Fruit fly (Drosophila melanogaster) whole organism, embryonic: ENCODE data around the gene nmdyn-D7.

Experiments
- Antp ChIP-seq: fragments of 200-800 bp; sonication (Bioruptor generic); optimal IDR thresholded peaks from 3 replicates; lab custom pipeline; 2016; ENCODE audit warnings: missing biosample characterization, missing genetic modification characterization
- Awh ChIP-seq: fragments of 200-800 bp; sonication (Bioruptor generic); IDR thresholded peaks from 2 replicates; pipeline ENCODE4, ENCODE4 v1.3.6; 2022; ENCODE audit warnings: missing biosample characterization, missing genetic modification characterization
- CG10321 ChIP-seq: fragments of 200-800 bp; sonication (Bioruptor generic); IDR thresholded peaks from 2 replicates; pipeline ENCODE4 v1.3.6; 2022; ENCODE audit warnings: missing biosample characterization, missing genetic modification characterization
- CG10654 ChIP-seq: fragments of 200-800 bp; sonication (Bioruptor generic); optimal IDR thresholded peaks from 2 replicates; lab custom pipeline; 2016; ENCODE audit warnings: missing biosample characterization, missing genetic modification characterization
- CG12071 ChIP-seq: fragments of 200-800 bp; sonication (Bioruptor generic); optimal IDR thresholded peaks from 3 replicates; lab custom pipeline; 2018; ENCODE audit warnings: missing biosample characterization, mild to moderate bottlenecking, missing genetic modification characterization
- CG14014 ChIP-seq: fragments of 200-800 bp; sonication (Bioruptor generic); IDR thresholded peaks from 2 replicates; pipeline ENCODE4 v1.3.6; 2022; ENCODE audit warnings: missing biosample characterization, missing genetic modification characterization
- CG14050 ChIP-seq: fragments of 200-800 bp; sonication (Bioruptor generic); IDR thresholded peaks from 3 replicates; pipeline ENCODE4 v1.3.6; 2022; ENCODE audit warnings: missing biosample characterization, missing genetic modification characterization
- CG14667 ChIP-seq: fragments of 200-800 bp; sonication (Bioruptor generic); IDR thresholded peaks from 2 replicates; pipeline ENCODE4 v1.3.6; 2022; ENCODE audit warnings: missing biosample characterization, missing genetic modification characterization
- CG17361 ChIP-seq: fragments of 200-800 bp; sonication (Bioruptor generic); IDR thresholded peaks from 3 replicates; pipeline ENCODE4 v1.3.6; 2022; ENCODE audit warnings: missing biosample characterization, missing genetic modification characterization
- CG2120 ChIP-seq: fragments of 200-800 bp; sonication (Bioruptor generic); optimal IDR thresholded peaks from 3 replicates; lab custom pipeline; 2016; ENCODE audit warnings: missing biosample characterization, missing genetic modification characterization
- CG31441 ChIP-seq: fragments of 200-800 bp; sonication (Bioruptor generic); IDR thresholded peaks from 2 replicates; pipeline ENCODE4 v1.3.6; 2022; ENCODE audit warnings: missing biosample characterization, missing genetic modification characterization
- CG3847 ChIP-seq: fragments of 200-800 bp; sonication (Bioruptor generic); IDR thresholded peaks from 2 replicates; pipeline ENCODE4 v1.3.6; 2022; ENCODE audit warnings: missing biosample characterization, missing genetic modification characterization
- CG42726 ChIP-seq: fragments of 200-800 bp; sonication (Bioruptor generic); IDR thresholded peaks from 2 replicates; pipeline ENCODE4 v1.3.6; 2022; ENCODE audit warnings: missing biosample characterization, missing genetic modification characterization; ENCODE audit not compliant: partially characterized antibody
- CG4730 ChIP-seq: fragments of 200-800 bp; sonication (Bioruptor generic); IDR thresholded peaks from 2 replicates; pipeline ENCODE4 v1.3.6; 2022; ENCODE audit warnings: missing biosample characterization, missing genetic modification characterization
- CG5245 ChIP-seq: fragments of 200-800 bp; sonication (Bioruptor generic); optimal IDR thresholded peaks from 3 replicates; lab custom pipeline; 2016; ENCODE audit warnings: missing biosample characterization, missing genetic modification characterization
- CG7357 ChIP-seq: fragments of 200-800 bp; sonication (Bioruptor generic); IDR thresholded peaks from 3 replicates; pipeline ENCODE4 v1.3.6; 2022; ENCODE audit warnings: missing biosample characterization, missing genetic modification characterization
- CG7786 ChIP-seq: fragments of 200-800 bp; sonication (Bioruptor generic); optimal IDR thresholded peaks from 2 replicates; lab custom pipeline; 2016; ENCODE audit warnings: missing biosample characterization, missing genetic modification characterization
- CG7928 ChIP-seq: fragments of 200-800 bp; sonication (Bioruptor generic); optimal IDR thresholded peaks from 2 replicates; lab custom pipeline; 2017; ENCODE audit warnings: missing biosample characterization, mild to moderate bottlenecking, missing genetic modification characterization
- CG7987 ChIP-seq: fragments of 200-800 bp; sonication (Bioruptor generic); optimal IDR thresholded peaks from 2 replicates; lab custom pipeline; 2018; ENCODE audit warnings: missing biosample characterization, mild to moderate bottlenecking, missing genetic modification characterization, moderate library complexity
- CG8765 ChIP-seq: fragments of 200-800 bp; sonication (Bioruptor generic); IDR thresholded peaks from 2 replicates; pipeline ENCODE4 v1.3.6; 2022; ENCODE audit warnings: missing biosample characterization, missing genetic modification characterization
- CG9932 ChIP-seq: fragments of 200-800 bp; sonication (Bioruptor generic); IDR thresholded peaks from 2 replicates; pipeline ENCODE4 v1.3.6; 2022; ENCODE audit warnings: missing biosample characterization, missing genetic modification characterization
- D19B ChIP-seq: fragments of 200-800 bp; sonication (Bioruptor generic); optimal IDR thresholded peaks from 2 replicates; lab custom pipeline; 2017; ENCODE audit warnings: missing biosample characterization, mild to moderate bottlenecking, missing genetic modification characterization
- Dip3 ChIP-seq: fragments of 200-800 bp; sonication (Bioruptor generic); optimal IDR thresholded peaks from 3 replicates; lab custom pipeline; 2016; ENCODE audit warnings: missing biosample characterization, missing genetic modification characterization
- Drgx ChIP-seq: fragments of 200-800 bp; sonication (Bioruptor generic); IDR thresholded peaks from 2 replicates; pipeline ENCODE4 v1.3.6; 2022; ENCODE audit warnings: missing biosample characterization, missing genetic modification characterization
- E2f1 ChIP-seq: fragments of 200-800 bp; sonication (Bioruptor generic); IDR thresholded peaks from 2 replicates; pipeline ENCODE4 v1.3.6; 2022; ENCODE audit warnings: missing biosample characterization, missing genetic modification characterization
- Elba2 ChIP-seq: fragments of 200-800 bp; sonication (Bioruptor generic); optimal IDR thresholded peaks from 3 replicates; lab custom pipeline; 2016; ENCODE audit warnings: missing biosample characterization, missing genetic modification characterization
- Hey ChIP-seq: fragments of 200-800 bp; sonication (Bioruptor generic); optimal IDR thresholded peaks from 3 replicates; lab custom pipeline; 2018; ENCODE audit warnings: missing biosample characterization, mild to moderate bottlenecking, missing genetic modification characterization
- Hmr ChIP-seq: fragments of 200-800 bp; sonication (Bioruptor generic); optimal IDR thresholded peaks from 3 replicates; lab custom pipeline; 2017; ENCODE audit warnings: mild to moderate bottlenecking, missing biosample characterization, missing genetic modification reagents, missing genetic modification characterization
- Jarid2 ChIP-seq: fragments of 200-800 bp; sonication (Bioruptor generic); optimal IDR thresholded peaks from 3 replicates; lab custom pipeline; 2017; ENCODE audit warnings: mild to moderate bottlenecking, missing biosample characterization, missing genetic modification reagents, missing genetic modification characterization
- Max ChIP-seq: fragments of 200-800 bp; sonication (Bioruptor generic); optimal IDR thresholded peaks from 2 replicates; lab custom pipeline; 2016; ENCODE audit warnings: missing biosample characterization, mild to moderate bottlenecking, missing genetic modification characterization
- NK7.1 ChIP-seq: fragments of 200-800 bp; sonication (Bioruptor generic); optimal IDR thresholded peaks from 3 replicates; lab custom pipeline; 2016; ENCODE audit warnings: missing biosample characterization, missing genetic modification characterization
- Xbp1 ChIP-seq: fragments of 200-800 bp; sonication (Bioruptor generic); optimal IDR thresholded peaks from 3 replicates; lab custom pipeline; 2016; ENCODE audit warnings: missing biosample characterization, mild to moderate bottlenecking, missing genetic modification characterization
- ase ChIP-seq: fragments of 200-800 bp; sonication (Bioruptor generic); IDR thresholded peaks from 3 replicates; pipeline ENCODE4 v1.3.6; 2022; ENCODE audit warnings: missing biosample characterization, missing genetic modification characterization
- bbx ChIP-seq: fragments of 200-800 bp; sonication (Bioruptor generic); IDR thresholded peaks from 2 replicates; pipeline ENCODE4 v1.3.6; 2022; ENCODE audit warnings: missing biosample characterization, missing genetic modification characterization; ENCODE audit not compliant: partially characterized antibody
- bcd ChIP-seq: fragments of 200-800 bp; sonication (Bioruptor generic); optimal IDR thresholded peaks from 2 replicates; lab custom pipeline; 2017; ENCODE audit warnings: missing biosample characterization, mild to moderate bottlenecking, missing genetic modification characterization
- bowl ChIP-seq: fragments of 200-800 bp; sonication (Bioruptor generic); IDR thresholded peaks from 2 replicates; pipeline ENCODE4 v1.3.6; 2022; ENCODE audit warnings: missing biosample characterization, missing genetic modification characterization
- btn ChIP-seq: fragments of 200-800 bp; sonication (Bioruptor generic); optimal IDR thresholded peaks from 2 replicates; lab custom pipeline; 2016; ENCODE audit warnings: missing biosample characterization, missing genetic modification characterization
- cwo ChIP-seq: fragments of 200-800 bp; sonication (Bioruptor generic); optimal IDR thresholded peaks from 3 replicates; lab custom pipeline; 2017; ENCODE audit warnings: missing biosample characterization, missing genetic modification characterization, mild to moderate bottlenecking, moderate library complexity, missing genetic modification reagents
- fd3F ChIP-seq: fragments of 200-800 bp; sonication (Bioruptor generic); optimal IDR thresholded peaks from 2 replicates; lab custom pipeline; 2018; ENCODE audit warnings: missing biosample characterization, mild to moderate bottlenecking, missing genetic modification characterization, moderate library complexity
- ftz-f1 ChIP-seq: fragments of 200-800 bp; sonication (Bioruptor generic); optimal IDR thresholded peaks from 2 replicates; lab custom pipeline; 2016; ENCODE audit warnings: missing biosample characterization, missing genetic modification characterization
- insv ChIP-seq, 2 experiments: fragments of 200-800 bp; sonication (Bioruptor generic); optimal IDR thresholded peaks; 3 replicates each; lab custom pipeline; 2016 to 2018; ENCODE audit warnings: missing biosample characterization in 2 of 2, missing genetic modification characterization in 2 of 2
- jing ChIP-seq: fragments of 200-800 bp; sonication (Bioruptor generic); optimal IDR thresholded peaks from 2 replicates; lab custom pipeline; 2018; ENCODE audit warnings: missing biosample characterization, mild to moderate bottlenecking, missing genetic modification characterization
- lmd ChIP-seq: fragments of 200-800 bp; sonication (Bioruptor generic); IDR thresholded peaks from 2 replicates; pipeline ENCODE4 v1.3.6; 2022; ENCODE audit warnings: missing biosample characterization, missing genetic modification characterization
- pan ChIP-seq, 4 experiments: fragments of >200 bp in 3 of 4; fragments of 200-800 bp in 1 of 4; sonication (Bioruptor generic) in 1 of 4; optimal IDR thresholded peaks in 3 of 4; IDR thresholded peaks in 1 of 4; 2 replicates each; pipeline versions ENCODE4 v1.3.6 to Lab custom; 2017 to 2022; ENCODE audit warnings: missing biosample characterization in 2 of 4, missing genetic modification characterization in 2 of 4, mixed read lengths in 1 of 4
- prd ChIP-seq, 3 experiments: fragments of >200 bp in 2 of 3; fragments of 200-800 bp in 1 of 3; sonication (Bioruptor generic) in 1 of 3; optimal IDR thresholded peaks in 2 of 3; IDR thresholded peaks in 1 of 3; 2 replicates in 2 of 3; 3 replicates in 1 of 3; pipeline versions ENCODE4 v1.3.6 to Lab custom; 2017 to 2022; ENCODE audit warnings: missing biosample characterization in 1 of 3, missing genetic modification characterization in 1 of 3
- pros ChIP-seq: fragments of 200-800 bp; sonication (Bioruptor generic); optimal IDR thresholded peaks from 3 replicates; lab custom pipeline; 2019; ENCODE audit warnings: missing biosample characterization, mild to moderate bottlenecking, missing genetic modification characterization, moderate library complexity
- pum ChIP-seq: fragments of 200-800 bp; sonication (Bioruptor generic); optimal IDR thresholded peaks from 2 replicates; lab custom pipeline; 2016; ENCODE audit warnings: missing biosample characterization, missing genetic modification characterization
- repo ChIP-seq: fragments of 200-800 bp; sonication (Bioruptor generic); optimal IDR thresholded peaks from 2 replicates; lab custom pipeline; 2016; ENCODE audit warnings: missing biosample characterization, missing genetic modification characterization
- slp2 ChIP-seq: fragments of 200-800 bp; sonication (Bioruptor generic); optimal IDR thresholded peaks from 2 replicates; lab custom pipeline; 2016; ENCODE audit warnings: missing biosample characterization, missing genetic modification characterization
- sna ChIP-seq: fragments of 200-800 bp; sonication (Bioruptor generic); IDR thresholded peaks from 2 replicates; pipeline ENCODE4 v1.3.6; 2022; ENCODE audit warnings: missing biosample characterization, missing genetic modification characterization; ENCODE audit not compliant: partially characterized antibody
- wor ChIP-seq: fragments of 200-800 bp; sonication (Bioruptor generic); IDR thresholded peaks from 2 replicates; pipeline ENCODE4 v1.3.6; 2022; ENCODE audit warnings: missing biosample characterization, missing genetic modification characterization

Gene nmdyn-D7

DNA sequence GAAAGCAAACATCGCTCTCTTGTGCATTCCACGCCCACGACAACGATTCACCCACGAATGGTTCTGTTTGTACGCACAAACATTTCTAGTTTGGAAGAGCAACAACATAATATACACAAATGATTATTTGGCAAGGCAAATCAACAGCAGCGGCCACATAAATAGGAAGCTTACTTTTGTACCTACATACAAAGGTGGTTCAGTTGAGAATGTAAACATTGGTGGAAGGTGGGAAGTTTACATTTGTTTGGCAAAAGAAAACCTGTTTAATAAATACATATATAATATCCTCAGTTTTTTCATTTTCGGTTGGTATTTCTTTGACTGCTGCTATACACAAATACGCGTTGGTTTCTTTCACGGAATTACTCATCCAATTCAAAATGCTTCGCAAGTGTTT, 22.8 kb downstream of the nmdyn-D7 start (continued):
- no peak for TF ChIP-seq pan (optimal IDR thresholded peaks at IDR 0.05; lab: Kevin White, UChicago)
- no peak for TF ChIP-seq pan (GFP tag; optimal IDR thresholded peaks at IDR 0.05 in 1 of 2, IDR thresholded peaks at IDR 0.05 in 1 of 2)
- TF ChIP-seq lmd (GFP tag; lab: Robert Waterston, UW): no peak
- TF ChIP-seq CG31441 (GFP tag; lab: Robert Waterston, UW): no peak
- no peak for TF ChIP-seq Elba2 (GFP tag; lab: Kevin White, UChicago)
- peak; percentile 76 for TF ChIP-seq Dip3
- no peak for TF ChIP-seq Drgx (GFP tag; lab: Robert Waterston, UW)
- no peak for TF ChIP-seq bbx (GFP tag; lab: Robert Waterston, UW)
- TF ChIP-seq CG7357 (GFP tag; lab: Robert Waterston, UW): peak; percentile 80
- TF ChIP-seq CG14667 (GFP tag; lab: Robert Waterston, UW): no peak
- TF ChIP-seq pros (GFP tag; lab: Kevin White, UChicago): no peak
- peak; percentile 82 for TF ChIP-seq NK7.1 (GFP tag; lab: Kevin White, UChicago)
- TF ChIP-seq prd (optimal IDR thresholded peaks at IDR 0.05; lab: Kevin White, UChicago): no peak
- no peak for TF ChIP-seq prd (GFP tag; IDR thresholded peaks at IDR 0.05; lab: Robert Waterston, UW)
- peak; percentile 93 for TF ChIP-seq CG12071 (GFP tag; lab: Kevin White, UChicago)
- peak; percentile 84 for TF ChIP-seq CG10654 (GFP tag; lab: Kevin White, UChicago)
- no peak for TF ChIP-seq CG3847 (GFP tag; lab: Robert Waterston, UW)
- TF ChIP-seq ftz-f1 (GFP tag; lab: Kevin White, UChicago): no peak
- TF ChIP-seq CG4730 (GFP tag; lab: Robert Waterston, UW): no peak
- no peak for TF ChIP-seq CG42726 (GFP tag; lab: Robert Waterston, UW)
- TF ChIP-seq Max (GFP tag; lab: Kevin White, UChicago): peak; percentile 83
- no peak for TF ChIP-seq CG14014 (GFP tag; lab: Robert Waterston, UW)
- peak; percentile 81 for TF ChIP-seq cwo (GFP tag; lab: Kevin White, UChicago)
- TF ChIP-seq bowl (GFP tag; lab: Robert Waterston, UW): no peak
- TF ChIP-seq CG10321 (GFP tag; lab: Robert Waterston, UW): no peak
- TF ChIP-seq Antp (GFP tag; lab: Kevin White, UChicago): peak; percentile 71
- no peak for TF ChIP-seq CG9932 (GFP tag; lab: Robert Waterston, UW)
- TF ChIP-seq slp2 (GFP tag; lab: Kevin White, UChicago): peak; percentile 69
- peak; percentile 57 for TF ChIP-seq CG7928 (GFP tag; lab: Kevin White, UChicago)
- no peak for TF ChIP-seq sna (GFP tag; lab: Robert Waterston, UW)
- TF ChIP-seq jing (GFP tag; lab: Kevin White, UChicago): peak; percentile 83
- no peak for TF ChIP-seq ase (GFP tag; lab: Robert Waterston, UW)
- peak; percentile 61 for TF ChIP-seq CG7786 (GFP tag; lab: Kevin White, UChicago)
- TF ChIP-seq Hey (tag; lab: Kevin White, UChicago): peak; percentile 34
- peak; percentile 88 for TF ChIP-seq bcd (GFP tag; lab: Kevin White, UChicago)
- TF ChIP-seq CG8765 (GFP tag; lab: Robert Waterston, UW): no peak
- TF ChIP-seq E2f1: no peak
- peak; percentile 88 for TF ChIP-seq fd3F (GFP tag; lab: Kevin White, UChicago)
- TF ChIP-seq CG7987 (GFP tag; lab: Kevin White, UChicago): peak; percentile 86
- TF ChIP-seq CG14050 (GFP tag; lab: Robert Waterston, UW): no peak
- TF ChIP-seq Jarid2 (GFP tag; lab: Kevin White, UChicago): peak; percentile 76
- peak in 1 of 2 experiments; percentile 33 for TF ChIP-seq insv (GFP tag; optimal IDR thresholded peaks at IDR 0.05; lab: Kevin White, UChicago)
- peak; percentile 73 for TF ChIP-seq pum (GFP tag; lab: Kevin White, UChicago)
- TF ChIP-seq CG5245 (GFP tag; lab: Kevin White, UChicago): peak; percentile 84
- no peak for TF ChIP-seq Awh (GFP tag; lab: Robert Waterston, UW)
- no peak for TF ChIP-seq CG17361 (GFP tag; lab: Robert Waterston, UW)
- TF ChIP-seq wor (GFP tag; lab: Robert Waterston, UW): no peak
- peak; percentile 46 for TF ChIP-seq btn
- TF ChIP-seq D19B (GFP tag; lab: Kevin White, UChicago): peak; percentile 79
- TF ChIP-seq Hmr (GFP tag; lab: Kevin White, UChicago): peak; percentile 93
- TF ChIP-seq CG2120 (GFP tag; lab: Kevin White, UChicago): peak; percentile 91
- peak; percentile 89 for TF ChIP-seq Xbp1 (GFP tag; lab: Kevin White, UChicago)
- peak; percentile 55 for TF ChIP-seq repo (GFP tag; lab: Kevin White, UChicago)
